Worm (Caenorhabditis elegans): ENCODE data around the gene F19F10.14.

F19F10.14 gene

DNA sequence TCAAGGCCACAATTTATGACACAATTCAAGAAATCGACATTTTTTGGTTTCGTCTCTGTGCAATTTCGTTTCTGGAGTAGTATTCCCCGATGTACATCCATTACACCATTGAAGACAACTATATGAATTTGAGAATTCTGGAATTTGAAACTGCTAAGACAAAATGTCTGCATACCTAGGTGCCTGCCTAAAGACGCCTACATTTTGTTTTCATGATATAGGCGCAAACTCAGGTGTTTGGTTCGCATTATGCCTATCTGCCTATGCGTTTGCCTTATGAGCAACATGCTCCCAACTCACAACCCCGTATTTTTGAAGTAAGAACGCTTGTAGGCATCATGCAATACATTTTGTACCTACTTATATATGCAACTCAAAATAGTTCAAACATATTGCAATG lies at the start of gene F19F10.14:
TSS of gene F19F10.14 (minus strand) at position 101 of the 400 bp plus-strand sequence.
- no peak for TF ChIP-seq unc-62 (GFP tag; optimal IDR thresholded peaks at IDR 0.05)

DNA sequence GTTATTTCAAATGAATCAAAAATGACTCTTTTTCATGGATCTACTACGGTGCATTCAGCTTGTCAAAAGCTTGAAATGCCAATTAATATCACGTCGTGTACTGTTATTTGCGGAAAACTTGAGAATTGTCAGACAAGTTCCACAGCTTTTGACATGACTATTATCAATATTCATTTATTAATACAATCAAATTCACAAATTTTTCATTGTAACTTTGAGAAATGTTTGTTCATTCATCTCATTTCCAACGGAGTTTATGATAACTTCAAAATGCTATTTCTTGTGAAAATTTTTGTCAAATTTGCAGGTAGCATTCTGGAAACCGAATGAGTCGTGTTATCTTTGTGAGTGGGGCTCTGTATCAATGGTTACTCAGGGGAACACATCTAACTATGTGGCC lies 47.3 kb upstream of the F19F10.14 start, which contains the start of gene C50E3.15:
TSS of gene C50E3.15 (plus strand) at position 301 of the 400 bp plus-strand sequence.
- no peak for TF ChIP-seq unc-62 (GFP tag; optimal IDR thresholded peaks at IDR 0.05)

DNA sequence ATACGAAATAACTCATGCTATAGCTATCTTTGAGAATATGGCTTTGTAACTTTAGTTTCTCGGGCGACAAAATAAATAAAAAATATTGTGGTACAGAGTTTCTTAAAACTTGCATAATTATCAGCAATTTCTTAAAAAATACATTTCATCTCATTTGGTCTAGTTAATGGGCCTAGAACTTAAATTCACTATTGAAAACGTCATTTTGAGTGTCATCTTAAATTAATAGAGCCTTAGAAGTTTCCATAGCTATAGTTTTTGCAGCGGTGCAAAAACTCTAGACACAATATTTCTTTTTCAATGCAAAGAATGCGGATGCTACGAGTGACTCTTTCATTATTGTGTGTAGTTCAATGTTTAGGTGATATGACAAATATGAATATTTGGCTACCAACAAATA lies 41.2 kb upstream of the F19F10.14 start, which contains the start of gene clec-215:
TSS of gene clec-215 (plus strand) at position 301 of the 400 bp plus-strand sequence.
- no peak for TF ChIP-seq unc-62 (GFP tag; optimal IDR thresholded peaks at IDR 0.05)

DNA sequence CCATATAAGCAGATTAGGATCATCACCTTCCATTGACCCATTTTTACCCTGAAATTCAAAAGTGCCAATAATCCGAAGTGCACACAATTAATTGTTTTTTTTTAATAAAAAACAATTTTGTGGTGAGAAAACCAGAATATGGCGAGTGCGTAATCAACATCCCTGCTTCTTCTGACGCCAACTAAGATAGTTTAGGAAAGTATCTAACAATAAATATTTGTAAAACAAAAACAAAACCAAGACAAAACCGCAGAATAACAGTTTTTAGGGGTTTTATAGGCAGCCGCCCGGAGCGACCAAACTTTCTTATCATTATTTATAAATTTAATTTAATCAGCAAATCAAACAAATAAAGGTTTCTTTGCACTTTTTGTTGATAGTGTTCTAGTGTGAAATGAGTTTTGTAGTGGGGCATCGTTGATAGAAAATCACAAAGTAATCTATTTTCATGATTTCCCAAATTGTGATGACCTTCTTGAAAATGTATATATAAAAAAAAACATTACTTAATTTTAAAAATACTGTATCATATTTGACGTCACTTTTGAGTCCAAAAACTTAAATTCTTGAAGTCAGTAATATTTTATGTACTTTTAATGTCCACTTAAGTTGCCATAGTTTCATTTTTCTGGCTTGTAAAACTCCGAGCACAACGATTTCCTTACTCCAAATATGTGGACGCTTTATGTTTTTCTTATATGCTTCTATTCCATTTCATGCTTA lies 39.0 kb upstream of the F19F10.14 start, which contains the start of the genes folt-3 and clec-214:
TSS of gene folt-3 (minus strand) at position 51 of the 723 bp plus-strand sequence.
TSS of gene clec-214 (plus strand) at position 673 of the 723 bp plus-strand sequence.
- TF ChIP-seq unc-62 (GFP tag; optimal IDR thresholded peaks at IDR 0.05): no peak

DNA sequence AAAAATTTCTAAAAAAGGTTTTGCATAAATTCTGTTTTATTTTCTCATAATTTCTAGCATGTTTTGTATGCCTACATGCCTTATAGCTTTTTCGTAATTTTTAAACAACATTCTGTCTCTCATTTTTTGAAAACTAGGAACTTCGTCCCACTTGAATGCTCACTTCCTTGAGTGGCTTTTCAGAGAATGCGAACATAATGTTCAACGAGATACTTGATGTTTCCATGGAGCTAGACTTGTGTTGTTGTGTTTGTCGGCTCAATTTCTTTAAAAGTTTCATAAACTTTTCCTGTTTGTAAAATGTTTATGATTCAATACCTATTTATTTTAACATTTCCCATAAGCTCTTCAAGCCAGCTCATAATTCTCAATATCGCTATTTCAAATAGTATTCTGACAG lies 34.0 kb upstream of the F19F10.14 start, which contains the start of gene clec-213:
TSS of gene clec-213 (plus strand) at position 301 of the 400 bp plus-strand sequence.
- TF ChIP-seq unc-62 (GFP tag; optimal IDR thresholded peaks at IDR 0.05): no peak

DNA sequence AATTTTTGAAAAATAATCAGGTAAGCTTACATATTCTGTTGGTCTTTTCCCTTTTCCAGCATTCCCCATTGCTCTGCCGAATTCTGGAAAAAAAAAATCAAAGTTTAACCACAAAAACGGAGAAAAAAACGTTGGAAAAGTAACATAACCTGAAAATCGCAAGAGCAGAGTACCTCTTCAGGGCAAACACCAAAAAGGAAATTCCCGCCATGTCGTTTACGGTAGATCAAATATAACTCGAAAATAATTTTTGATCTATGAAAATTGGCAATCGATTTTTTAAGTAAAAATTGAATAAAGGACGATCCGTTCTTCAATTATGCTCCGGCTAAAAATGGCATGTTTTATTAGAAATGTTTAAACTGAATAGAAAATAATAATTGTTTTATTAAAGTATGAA lies 32.5 kb upstream of the F19F10.14 start, which contains the start of gene C50E3.11:
TSS of gene C50E3.11 (minus strand) at position 83 of the 400 bp plus-strand sequence.
- TF ChIP-seq unc-62 (GFP tag; optimal IDR thresholded peaks at IDR 0.05): no peak

DNA sequence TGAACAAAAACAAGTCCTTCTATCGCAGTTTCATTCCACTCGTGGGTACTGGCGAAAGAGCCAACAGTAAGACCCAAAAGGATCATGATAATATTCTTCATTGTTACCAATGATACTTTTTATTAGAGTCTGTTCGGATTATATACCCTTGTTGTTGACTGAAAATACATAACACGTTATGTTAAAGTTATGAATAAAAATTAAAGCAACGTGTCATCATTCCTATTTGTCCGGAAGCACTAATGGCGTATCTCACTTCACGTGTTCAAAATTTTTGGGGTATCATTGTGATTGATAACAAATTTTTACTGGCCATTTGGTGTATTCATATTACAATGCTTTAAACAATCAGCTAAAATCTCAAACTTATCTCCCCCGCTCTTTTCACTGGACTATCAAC lies 30.6 kb upstream of the F19F10.14 start, which contains the start of gene scl-26:
TSS of gene scl-26 (minus strand) at position 101 of the 400 bp plus-strand sequence.
- no peak for TF ChIP-seq unc-62 (GFP tag; optimal IDR thresholded peaks at IDR 0.05)

DNA sequence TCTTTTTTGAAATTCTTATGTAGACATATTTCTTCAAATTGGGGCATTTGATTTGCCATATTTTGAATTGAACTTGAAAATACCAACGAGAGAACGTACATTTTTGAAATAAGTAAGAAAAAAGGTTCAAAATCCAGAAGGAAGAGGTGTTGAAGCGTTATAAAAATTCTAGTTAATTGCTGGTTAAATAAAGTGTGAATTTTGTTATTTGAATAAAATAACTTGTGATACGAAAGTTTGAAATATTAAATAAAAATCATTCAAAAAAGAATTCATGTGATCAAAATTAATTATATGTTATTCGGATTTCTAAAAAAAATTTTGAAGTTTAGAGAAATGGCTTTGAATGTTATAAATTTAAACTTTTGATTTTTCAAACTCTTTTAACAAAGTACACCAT lies 29.3 kb upstream of the F19F10.14 start, which contains the start of gene C50E3.9:
TSS of gene C50E3.9 (minus strand) at position 101 of the 400 bp plus-strand sequence.
- no peak for TF ChIP-seq unc-62 (GFP tag; optimal IDR thresholded peaks at IDR 0.05)

DNA sequence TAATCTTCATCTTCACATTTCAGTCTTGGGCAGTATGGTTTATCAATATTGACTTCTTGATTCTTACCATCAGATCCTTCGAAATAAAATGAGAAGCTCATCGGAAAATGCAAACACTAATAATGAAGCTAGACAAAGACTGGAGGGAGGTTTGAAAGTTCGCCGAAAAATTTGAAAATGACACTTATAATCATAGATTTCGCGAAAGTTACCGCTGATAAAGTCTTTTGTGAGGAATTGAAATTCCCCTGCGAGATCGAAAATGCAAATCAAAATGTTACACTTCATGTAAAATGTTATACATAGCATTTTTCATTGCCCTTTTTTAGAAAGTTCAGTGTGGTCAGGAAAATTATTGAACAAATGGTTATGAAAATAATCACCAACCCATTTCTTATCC lies 27.4 kb upstream of the F19F10.14 start, which contains the start of gene C50E3.7:
TSS of gene C50E3.7 (minus strand) at position 101 of the 400 bp plus-strand sequence.
- no peak for TF ChIP-seq unc-62 (GFP tag; optimal IDR thresholded peaks at IDR 0.05)

DNA sequence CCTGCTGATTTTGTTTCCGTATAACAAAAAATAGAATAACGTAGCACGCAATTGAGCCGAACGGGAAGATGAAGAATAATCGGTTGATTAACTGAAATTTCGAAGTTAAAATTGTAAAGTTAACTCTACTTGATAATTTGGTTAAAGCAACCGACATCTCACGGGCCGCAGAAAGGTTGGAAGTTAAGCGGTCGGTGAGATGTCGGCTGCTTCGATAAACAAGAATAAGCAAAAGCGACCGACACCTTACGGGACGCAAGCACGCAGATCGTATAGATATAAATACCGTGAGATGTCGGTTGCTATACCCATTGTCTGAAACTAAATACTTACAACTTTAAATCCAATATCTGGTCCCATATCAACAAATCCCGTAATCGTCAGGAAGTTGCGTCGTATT lies 24.3 kb upstream of the F19F10.14 start:
- TF ChIP-seq unc-62 (GFP tag; optimal IDR thresholded peaks at IDR 0.05): no peak

DNA sequence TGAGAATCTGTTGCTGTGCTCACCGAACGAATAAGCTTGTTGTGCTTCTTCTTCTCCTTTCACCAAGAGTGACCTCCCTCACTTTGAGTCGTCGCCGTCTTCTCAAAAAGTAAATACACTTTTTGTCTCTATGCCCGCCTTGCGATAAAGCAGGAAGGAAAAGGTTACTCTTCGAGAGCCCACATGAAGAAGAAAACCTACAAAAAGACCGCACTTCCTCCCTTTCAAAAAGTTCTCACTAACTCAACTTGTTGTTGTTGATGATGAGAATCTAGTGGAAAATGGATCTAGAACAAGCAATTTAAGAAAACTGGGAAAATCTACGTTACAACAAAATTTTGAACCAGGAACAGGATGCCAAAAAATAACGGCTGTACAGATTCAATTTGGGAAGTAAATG lies 19.6 kb upstream of the F19F10.14 start, which contains the start of gene C50E3.6:
TSS of gene C50E3.6 (minus strand) at position 101 of the 400 bp plus-strand sequence.
- TF ChIP-seq unc-62 (GFP tag; optimal IDR thresholded peaks at IDR 0.05): no peak

DNA sequence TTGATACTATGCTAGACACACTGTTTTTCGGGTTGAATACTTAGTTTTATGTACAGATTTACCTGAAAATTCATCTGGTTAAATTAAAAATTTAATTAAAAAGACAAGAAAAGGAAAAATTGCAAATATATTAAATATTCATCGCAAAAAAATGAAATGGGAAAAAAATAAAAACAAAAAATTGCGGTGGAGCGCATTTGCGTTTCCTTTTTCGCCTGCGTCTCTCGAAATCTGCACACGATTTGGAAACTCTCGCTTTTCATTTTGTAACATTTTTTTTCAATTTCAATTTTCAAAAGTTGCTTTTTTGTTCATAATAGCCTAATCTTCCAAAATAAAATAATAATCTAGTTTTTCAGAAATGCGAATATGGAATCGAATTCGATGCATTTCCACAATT lies 16.8 kb upstream of the F19F10.14 start, which contains the start of the genes F19F10.11 and C50E3.5:
TSS of gene F19F10.11 (minus strand) at position 68 of the 400 bp plus-strand sequence.
TSS of gene C50E3.5 (plus strand) at position 360 of the 400 bp plus-strand sequence.
- no peak for TF ChIP-seq unc-62 (GFP tag; optimal IDR thresholded peaks at IDR 0.05)

DNA sequence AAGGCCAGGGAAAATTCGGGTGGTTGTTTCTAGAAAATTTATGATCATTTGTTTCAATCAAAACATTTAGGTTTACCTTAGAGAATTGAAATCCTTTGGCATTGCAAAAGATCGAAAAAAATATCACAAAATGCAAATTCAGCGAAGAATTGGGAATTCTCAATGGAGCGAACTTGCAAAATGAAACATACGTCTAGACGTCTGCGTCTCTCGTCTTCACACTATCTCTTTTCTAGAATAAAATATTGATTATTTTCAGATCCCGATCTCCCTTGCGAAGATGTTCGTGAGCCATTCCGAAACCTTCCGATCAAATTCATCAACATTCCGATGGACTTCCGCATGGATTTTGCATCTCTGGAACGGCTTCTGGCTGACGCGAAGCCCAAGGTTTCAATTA lies 9.5 kb upstream of the F19F10.14 start, which contains the start of gene ets-6:
TSS of gene ets-6 (minus strand) at position 169 of the 400 bp plus-strand sequence.
- TF ChIP-seq unc-62 (GFP tag; optimal IDR thresholded peaks at IDR 0.05): no peak

DNA sequence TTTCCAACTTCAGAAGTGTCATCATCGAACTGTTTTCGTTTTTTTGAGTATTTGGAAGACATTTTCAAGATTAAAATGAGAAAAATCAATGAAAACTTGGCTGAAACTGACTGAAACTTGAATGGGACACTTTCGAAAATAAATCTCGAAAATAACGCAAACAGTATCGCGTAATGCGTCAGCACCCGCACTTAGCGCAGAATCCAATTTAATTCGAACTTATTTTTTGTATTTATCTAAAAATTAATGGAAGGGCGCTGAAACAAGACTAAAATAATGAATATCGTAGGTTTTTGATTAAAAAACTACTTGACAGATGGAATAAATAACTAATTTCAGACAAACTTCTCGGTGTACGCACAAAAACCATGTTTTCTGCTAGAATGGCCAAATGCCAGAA lies 4.7 kb upstream of the F19F10.14 start, which contains the start of the genes snu-66 and ints-9:
TSS of gene snu-66 (minus strand) at position 108 of the 400 bp plus-strand sequence.
TSS of gene ints-9 (plus strand) at position 240 of the 400 bp plus-strand sequence.
- no peak for TF ChIP-seq unc-62 (GFP tag; optimal IDR thresholded peaks at IDR 0.05)

DNA sequence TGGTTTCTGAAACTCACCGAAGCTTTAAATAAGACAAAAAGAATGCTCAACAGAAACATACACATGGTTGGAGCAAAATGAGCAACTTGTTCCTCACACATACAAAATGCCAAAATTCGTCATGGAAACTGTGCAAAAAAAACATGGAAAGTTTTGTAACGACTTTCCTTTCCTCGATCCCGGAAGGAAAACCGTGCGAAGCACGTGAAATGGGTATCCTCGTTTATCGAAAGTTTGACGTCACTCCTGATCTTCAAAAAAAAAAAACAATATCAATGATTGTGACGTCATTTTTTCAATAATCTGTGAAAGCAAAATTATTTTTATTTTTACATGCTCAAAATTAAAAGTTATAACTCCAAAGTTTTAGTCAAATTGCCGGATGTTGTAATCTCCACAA lies 565 bp downstream of the F19F10.14 start, which contains the start of gene clec-212:
TSS of gene clec-212 (minus strand) at position 101 of the 400 bp plus-strand sequence.
- no peak for TF ChIP-seq unc-62 (GFP tag; optimal IDR thresholded peaks at IDR 0.05)

DNA sequence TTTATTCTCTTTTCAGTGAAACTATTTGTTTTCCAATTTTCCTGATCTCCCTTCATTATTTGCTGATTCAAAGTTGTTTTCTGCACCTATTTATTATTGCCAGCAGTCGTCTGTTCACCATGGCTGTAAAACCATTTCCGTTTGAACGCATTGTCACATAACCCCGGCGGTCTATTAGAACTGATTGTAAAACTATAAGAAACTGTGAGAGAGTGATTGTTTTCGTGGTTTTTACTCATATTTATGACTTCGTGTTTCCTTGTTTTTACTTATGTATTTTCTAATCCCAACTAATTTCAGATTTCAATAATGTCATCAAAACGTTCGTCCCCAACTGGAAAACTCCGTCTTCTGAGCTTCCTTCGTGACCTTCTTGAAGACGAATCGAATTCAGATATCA lies 7.9 kb downstream of the F19F10.14 start, which contains the start of gene F19F10.1:
TSS of gene F19F10.1 (plus strand) at position 301 of the 400 bp plus-strand sequence.
- no peak for TF ChIP-seq unc-62 (GFP tag; optimal IDR thresholded peaks at IDR 0.05)
